Fruit fly (Drosophila melanogaster): Measurements from ENCODE around the gene Rpt3R.

Rpt3R gene

DNA sequence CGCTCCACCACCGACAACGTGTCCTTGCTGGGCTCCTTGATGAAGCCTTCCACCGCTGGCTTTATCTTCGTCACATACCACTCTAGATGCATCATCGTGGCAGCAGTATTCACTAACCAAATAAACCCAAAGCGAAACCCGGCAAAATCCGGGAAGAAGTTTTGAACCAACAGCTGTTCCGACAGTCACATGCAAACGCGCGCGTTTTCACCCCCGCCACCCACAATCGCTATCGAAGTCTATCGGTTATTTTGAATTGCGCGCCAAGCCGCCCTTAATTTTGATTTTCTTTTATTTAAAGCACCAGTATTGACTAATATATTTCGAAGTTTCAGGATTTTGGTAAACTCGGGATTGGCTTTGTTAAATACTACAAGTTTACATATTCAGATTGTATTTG lies 1.8 kb downstream of the Rpt3R start, which contains the start of gene Tti1 (continued):
- TF ChIP-seq Bgb (GFP tag; IDR thresholded peaks at IDR 0.05; ENCODE audit: partially characterized antibody) (peak; percentile 46; the same call in 1 of the 2 replicates), CG18764 (GFP tag; optimal IDR thresholded peaks at IDR 0.05) (no peak), CG11085 (GFP tag; IDR thresholded peaks at IDR 0.05) (peak; percentile 9; the same call in 1 of the 2 replicates), Oaz (GFP tag; IDR thresholded peaks at IDR 0.05) (no peak), disco-r (GFP tag; optimal IDR thresholded peaks at IDR 0.05) (no peak), CG34422 (GFP tag; IDR thresholded peaks at IDR 0.05) (peak; percentile 34; the same call in 1 of the 3 replicates), CG11696 (GFP tag; IDR thresholded peaks at IDR 0.05) (no peak), Vsx1 (GFP tag; optimal IDR thresholded peaks at IDR 0.05) (no peak), Med (GFP tag) (no peak), CG18476 (GFP tag; optimal IDR thresholded peaks at IDR 0.05) (no peak), lmd (GFP tag; IDR thresholded peaks at IDR 0.05) (no peak), usp (GFP tag; optimal IDR thresholded peaks at IDR 0.05) (no peak), CG2129 (GFP tag; IDR thresholded peaks at IDR 0.05; ENCODE audit: partially characterized antibody) (0 out of 2 replicates have a peak, but pooled peaks have one; percentile 14), amos (GFP tag; IDR thresholded peaks at IDR 0.05; ENCODE audit: partially characterized antibody) (peak; percentile 47; the same call in 1 of the 2 replicates), CG14860 (GFP tag; IDR thresholded peaks at IDR 0.05; ENCODE audit: partially characterized antibody) (peak; percentile 33; the same call in 1 of the 3 replicates), CG9876 (GFP tag; optimal IDR thresholded peaks at IDR 0.05) (no peak), CG10431 (GFP tag; optimal IDR thresholded peaks at IDR 0.05) (no peak), CG1792 (GFP tag; optimal IDR thresholded peaks at IDR 0.05) (no peak), E2f2 (GFP tag; IDR thresholded peaks at IDR 0.05) (peak; percentile 92), hbn (GFP tag; IDR thresholded peaks at IDR 0.05; ENCODE audit: partially characterized antibody) (peak; percentile 38; the same call in 1 of the 2 replicates), Awh (GFP tag; IDR thresholded peaks at IDR 0.05) (no peak), ken (GFP tag; IDR thresholded peaks at IDR 0.05) (no peak), otp (GFP tag; IDR thresholded peaks at IDR 0.05) (no peak), CG7963 (GFP tag; IDR thresholded peaks at IDR 0.05; ENCODE audit: partially characterized antibody) (0 out of 3 replicates have a peak, but pooled peaks have one; percentile 48), CG16815 (GFP tag; optimal IDR thresholded peaks at IDR 0.05) (no peak), ara (GFP tag; IDR thresholded peaks at IDR 0.05) (no peak), zen2 (GFP tag; IDR thresholded peaks at IDR 0.05; ENCODE audit: partially characterized antibody) (0 out of 3 replicates have a peak, but pooled peaks have one; percentile 7), zfh2 (GFP tag; optimal IDR thresholded peaks at IDR 0.05) (no peak), Taf1 (GFP tag; IDR thresholded peaks at IDR 0.05) (no peak), CG3065 (GFP tag; optimal IDR thresholded peaks at IDR 0.05) (no peak), cato (GFP tag; optimal IDR thresholded peaks at IDR 0.05; ENCODE audit: borderline replicate concordance) (no peak), chinmo (GFP tag; IDR thresholded peaks at IDR 0.05; ENCODE audit: partially characterized antibody) (0 out of 4 replicates have a peak, but pooled peaks have one; percentile 56), CG13287 (GFP tag; IDR thresholded peaks at IDR 0.05; ENCODE audit: partially characterized antibody) (peak; percentile 73), psq (GFP tag; optimal IDR thresholded peaks at IDR 0.05) (no peak), CG4820 (GFP tag; optimal IDR thresholded peaks at IDR 0.05) (no peak), CG9609 (GFP tag; optimal IDR thresholded peaks at IDR 0.05) (no peak), da (GFP tag; optimal IDR thresholded peaks at IDR 0.05) (no peak), ewg (GFP tag; optimal IDR thresholded peaks at IDR 0.05) (no peak), CG2199 (GFP tag; IDR thresholded peaks at IDR 0.05) (no peak), CG4730 (GFP tag; IDR thresholded peaks at IDR 0.05) (no peak), pum (GFP tag; optimal IDR thresholded peaks at IDR 0.05) (no peak), sna (GFP tag; IDR thresholded peaks at IDR 0.05; ENCODE audit: partially characterized antibody) (0 out of 2 replicates have a peak, but pooled peaks have one; percentile 27), vfl (GFP tag; optimal IDR thresholded peaks at IDR 0.05) (no peak), Dll (GFP tag; IDR thresholded peaks at IDR 0.05; ENCODE audit: partially characterized antibody) (peak; percentile 48; the same call in 1 of the 4 replicates), NFAT (GFP tag; IDR thresholded peaks at IDR 0.05) (no peak), CG15696 (tag; optimal IDR thresholded peaks at IDR 0.05) (no peak), Lpt (GFP tag; optimal IDR thresholded peaks at IDR 0.05) (no peak), Ptx1 (GFP tag; IDR thresholded peaks at IDR 0.05) (no peak), pb (GFP tag; optimal IDR thresholded peaks at IDR 0.05) (no peak), CG34224 (GFP tag; IDR thresholded peaks at IDR 0.05; ENCODE audit: partially characterized antibody) (peak; percentile 56; the same call in 2 of the 3 replicates)
